Fruit fly (Drosophila melanogaster) whole organism, embryonic: ENCODE data around the gene CG43062.

Source experiments
- Bteb2 ChIP-seq: fragments of 200-800 bp; sonication (Bioruptor generic); optimal IDR thresholded peaks from 2 replicates; lab custom pipeline; 2016; ENCODE audit warnings: missing biosample characterization, missing genetic modification characterization
- CG10274 ChIP-seq: fragments of 200-800 bp; sonication (Bioruptor generic); optimal IDR thresholded peaks from 3 replicates; lab custom pipeline; 2017; ENCODE audit warnings: missing biosample characterization, mild to moderate bottlenecking, missing genetic modification characterization
- CG10959 ChIP-seq: fragments of 200-800 bp; sonication (Bioruptor generic); IDR thresholded peaks from 2 replicates; pipeline ENCODE4 v1.3.6; 2022; ENCODE audit warnings: missing biosample characterization, missing genetic modification characterization
- CG11723 ChIP-seq: fragments of 200-800 bp; sonication (Bioruptor generic); optimal IDR thresholded peaks from 2 replicates; lab custom pipeline; 2017; ENCODE audit warnings: missing biosample characterization, mild to moderate bottlenecking, missing genetic modification characterization
- CG12071 ChIP-seq: fragments of 200-800 bp; sonication (Bioruptor generic); optimal IDR thresholded peaks from 3 replicates; lab custom pipeline; 2018; ENCODE audit warnings: missing biosample characterization, mild to moderate bottlenecking, missing genetic modification characterization
- CG12104 ChIP-seq: fragments of 200-800 bp; sonication (Bioruptor generic); optimal IDR thresholded peaks from 3 replicates; lab custom pipeline; 2016; ENCODE audit warnings: missing biosample characterization, missing genetic modification characterization
- CG13123 ChIP-seq: fragments of 200-800 bp; sonication (Bioruptor generic); optimal IDR thresholded peaks from 2 replicates; lab custom pipeline; 2016; ENCODE audit warnings: missing biosample characterization, missing genetic modification characterization
- CG13894 ChIP-seq: fragments of 200-800 bp; sonication (Bioruptor generic); optimal IDR thresholded peaks from 3 replicates; lab custom pipeline; 2018; ENCODE audit warnings: missing biosample characterization, mild to moderate bottlenecking, missing genetic modification characterization, moderate library complexity
- CG14667 ChIP-seq: fragments of 200-800 bp; sonication (Bioruptor generic); IDR thresholded peaks from 2 replicates; pipeline ENCODE4 v1.3.6; 2022; ENCODE audit warnings: missing biosample characterization, missing genetic modification characterization
- CG15514 ChIP-seq: fragments of 200-800 bp; sonication (Bioruptor generic); optimal IDR thresholded peaks from 3 replicates; lab custom pipeline; 2017; ENCODE audit warnings: missing biosample characterization, missing genetic modification characterization, mild to moderate bottlenecking, moderate library complexity, missing genetic modification reagents
- CG1602 ChIP-seq: fragments of 200-800 bp; sonication (Bioruptor generic); optimal IDR thresholded peaks from 3 replicates; lab custom pipeline; 2016; ENCODE audit warnings: missing biosample characterization, missing genetic modification characterization
- CG18262 ChIP-seq: fragments of 200-800 bp; optimal IDR thresholded peaks from 3 replicates; lab custom pipeline; 2019; ENCODE audit warnings: missing biosample characterization, mild to moderate bottlenecking, missing genetic modification characterization, moderate library complexity
- CG18476 ChIP-seq: fragments of 200-800 bp; sonication (Bioruptor generic); optimal IDR thresholded peaks from 2 replicates; lab custom pipeline; 2016; ENCODE audit warnings: missing biosample characterization, mild to moderate bottlenecking, missing genetic modification characterization
- CG30403 ChIP-seq: fragments of 200-800 bp; sonication (Bioruptor generic); optimal IDR thresholded peaks from 3 replicates; lab custom pipeline; 2016; ENCODE audit warnings: missing biosample characterization, missing genetic modification characterization
- CG3163 ChIP-seq: fragments of 200-800 bp; sonication (Bioruptor generic); optimal IDR thresholded peaks from 3 replicates; lab custom pipeline; 2016; ENCODE audit warnings: missing biosample characterization, missing genetic modification characterization
- CG32767 ChIP-seq: fragments of 200-800 bp; sonication (Bioruptor generic); IDR thresholded peaks from 2 replicates; pipeline ENCODE4 v1.3.6; 2022; ENCODE audit warnings: missing biosample characterization, missing genetic modification characterization
- CG33213 ChIP-seq: fragments of 200-800 bp; sonication (Bioruptor generic); optimal IDR thresholded peaks from 3 replicates; lab custom pipeline; 2016; ENCODE audit warnings: missing biosample characterization, missing genetic modification characterization
- CG6689 ChIP-seq: fragments of 200-800 bp; sonication (Bioruptor generic); IDR thresholded peaks from 2 replicates; pipeline ENCODE4 v1.3.6; 2022; ENCODE audit warnings: missing biosample characterization, missing genetic modification characterization
- CG6813 ChIP-seq: fragments of 200-800 bp; sonication (Bioruptor generic); optimal IDR thresholded peaks from 2 replicates; lab custom pipeline; 2017; ENCODE audit warnings: missing biosample characterization, missing genetic modification characterization, mild to moderate bottlenecking, moderate library complexity, missing genetic modification reagents
- CG7271 ChIP-seq: fragments of 200-800 bp; sonication (Bioruptor generic); optimal IDR thresholded peaks from 2 replicates; lab custom pipeline; 2018; ENCODE audit warnings: missing biosample characterization, mild to moderate bottlenecking, missing genetic modification characterization, moderate library complexity
- CG7372 ChIP-seq: fragments of 200-800 bp; sonication (Bioruptor generic); IDR thresholded peaks from 2 replicates; pipeline ENCODE4 v1.3.6; 2022; ENCODE audit warnings: missing biosample characterization, missing genetic modification characterization
- CG9797 ChIP-seq: fragments of 200-800 bp; sonication (Bioruptor generic); optimal IDR thresholded peaks from 3 replicates; lab custom pipeline; 2018; ENCODE audit warnings: missing biosample characterization, mild to moderate bottlenecking, missing genetic modification characterization
- Dbx ChIP-seq: fragments of 200-800 bp; sonication (Bioruptor generic); IDR thresholded peaks from 3 replicates; pipeline ENCODE4 v1.3.6; 2022; ENCODE audit warnings: missing biosample characterization, missing genetic modification characterization
- Deaf1 ChIP-seq: fragments of 200-800 bp; optimal IDR thresholded peaks from 3 replicates; lab custom pipeline; 2019; ENCODE audit warnings: missing biosample characterization, mild to moderate bottlenecking, missing genetic modification characterization, moderate library complexity
- Dek ChIP-seq: fragments of 200-800 bp; sonication (Bioruptor generic); optimal IDR thresholded peaks from 3 replicates; lab custom pipeline; 2019; ENCODE audit warnings: missing biosample characterization, mild to moderate bottlenecking, missing genetic modification characterization, moderate library complexity
- Hr3 ChIP-seq: fragments of 200-800 bp; sonication (Bioruptor generic); optimal IDR thresholded peaks from 3 replicates; lab custom pipeline; 2016; ENCODE audit warnings: missing biosample characterization, missing genetic modification characterization
- Max ChIP-seq: fragments of 200-800 bp; sonication (Bioruptor generic); optimal IDR thresholded peaks from 2 replicates; lab custom pipeline; 2016; ENCODE audit warnings: missing biosample characterization, mild to moderate bottlenecking, missing genetic modification characterization
- Med ChIP-seq: fragments of 200-800 bp; sonication (Bioruptor generic); peaks from one replicate; lab custom pipeline; 2016; ENCODE audit warnings: missing biosample characterization, missing genetic modification characterization, mild to moderate bottlenecking, inconsistent platforms, moderate library complexity
- abd-A ChIP-seq: fragments of 200-800 bp; sonication (Bioruptor generic); optimal IDR thresholded peaks from 3 replicates; lab custom pipeline; 2019; ENCODE audit warnings: missing biosample characterization, mild to moderate bottlenecking, missing genetic modification characterization, moderate library complexity
- ac ChIP-seq: fragments of 200-800 bp; sonication (Bioruptor generic); optimal IDR thresholded peaks from 3 replicates; lab custom pipeline; 2017; ENCODE audit warnings: missing biosample characterization, mild to moderate bottlenecking, missing genetic modification characterization
- bigmax ChIP-seq: fragments of 200-800 bp; sonication (Bioruptor generic); optimal IDR thresholded peaks from 2 replicates; lab custom pipeline; 2018; ENCODE audit warnings: missing biosample characterization, mild to moderate bottlenecking, missing genetic modification characterization
- cato ChIP-seq: fragments of 200-800 bp; sonication (Bioruptor generic); optimal IDR thresholded peaks from 2 replicates; lab custom pipeline; 2016; ENCODE audit warnings: missing biosample characterization, missing genetic modification characterization, borderline replicate concordance
- corto ChIP-seq: fragments of 200-800 bp; sonication (Bioruptor generic); optimal IDR thresholded peaks from 2 replicates; lab custom pipeline; 2016; ENCODE audit warnings: missing biosample characterization, mild to moderate bottlenecking, missing genetic modification characterization, moderate library complexity
- crc ChIP-seq: fragments of 200-800 bp; sonication (Bioruptor generic); optimal IDR thresholded peaks from 2 replicates; lab custom pipeline; 2016; ENCODE audit warnings: missing biosample characterization, missing genetic modification characterization
- crol ChIP-seq: fragments of 200-800 bp; sonication (Bioruptor generic); IDR thresholded peaks from 2 replicates; pipeline ENCODE4 v1.3.6; 2022; ENCODE audit warnings: missing biosample characterization, missing genetic modification characterization
- dm ChIP-seq: fragments of 200-800 bp; sonication (Bioruptor generic); optimal IDR thresholded peaks from 3 replicates; lab custom pipeline; 2016; ENCODE audit warnings: missing biosample characterization, missing genetic modification characterization
- dysf ChIP-seq: fragments of 200-800 bp; sonication (Bioruptor generic); IDR thresholded peaks from 3 replicates; pipeline ENCODE4 v1.3.6; 2022; ENCODE audit warnings: missing biosample characterization, missing genetic modification characterization
- fd102C ChIP-seq: fragments of 200-800 bp; sonication (Bioruptor generic); optimal IDR thresholded peaks from 2 replicates; lab custom pipeline; 2018; ENCODE audit warnings: missing biosample characterization, mild to moderate bottlenecking, missing genetic modification characterization, moderate library complexity
- ftz-f1 ChIP-seq: fragments of 200-800 bp; sonication (Bioruptor generic); optimal IDR thresholded peaks from 2 replicates; lab custom pipeline; 2016; ENCODE audit warnings: missing biosample characterization, missing genetic modification characterization
- ham ChIP-seq: fragments of 200-800 bp; sonication (Bioruptor generic); IDR thresholded peaks from 2 replicates; pipeline ENCODE4 v1.3.6; 2022; ENCODE audit warnings: missing biosample characterization, missing genetic modification characterization
- knrl ChIP-seq: fragments of 200-800 bp; sonication (Bioruptor generic); IDR thresholded peaks from 3 replicates; pipeline ENCODE4 v1.3.6; 2022; ENCODE audit warnings: missing biosample characterization, missing genetic modification characterization; ENCODE audit not compliant: partially characterized antibody
- lbe ChIP-seq: fragments of 200-800 bp; sonication (Bioruptor generic); optimal IDR thresholded peaks from 2 replicates; lab custom pipeline; 2016; ENCODE audit warnings: missing biosample characterization, mild to moderate bottlenecking, missing genetic modification characterization
- lov ChIP-seq, 2 experiments: fragments of 200-800 bp in 1 of 2; fragments of >200 bp in 1 of 2; sonication (Bioruptor generic) in 1 of 2; IDR thresholded peaks in 1 of 2; optimal IDR thresholded peaks in 1 of 2; 2 replicates in 1 of 2; 3 replicates in 1 of 2; pipeline versions ENCODE4 v1.3.6 to Lab custom; 2017 to 2022; ENCODE audit warnings: missing biosample characterization in 1 of 2, missing genetic modification characterization in 1 of 2
- nerfin-1 ChIP-seq: fragments of 200-800 bp; sonication (Bioruptor generic); optimal IDR thresholded peaks from 3 replicates; lab custom pipeline; 2019; ENCODE audit warnings: missing biosample characterization, mild to moderate bottlenecking, missing genetic modification characterization, moderate library complexity
- sens ChIP-seq: fragments of 200-800 bp; sonication (Bioruptor generic); peaks from one replicate; lab custom pipeline; 2016; ENCODE audit warnings: missing biosample characterization, missing genetic modification characterization
- slbo ChIP-seq: fragments of 200-800 bp; sonication (Bioruptor generic); IDR thresholded peaks from 2 replicates; pipeline ENCODE4 v1.3.6; 2022; ENCODE audit warnings: missing biosample characterization, missing genetic modification characterization
- ssp ChIP-seq: fragments of 200-800 bp; sonication (Bioruptor generic); IDR thresholded peaks from 2 replicates; pipeline ENCODE4 v1.3.6; 2022; ENCODE audit warnings: missing biosample characterization, missing genetic modification characterization
- unpg ChIP-seq: fragments of 200-800 bp; sonication (Bioruptor generic); optimal IDR thresholded peaks from 3 replicates; lab custom pipeline; 2018; ENCODE audit warnings: missing biosample characterization, mild to moderate bottlenecking, missing genetic modification characterization, moderate library complexity

The CG43062 gene

dm6 chr3R:11770733-11771132 is 20.6 kb downstream of the CG43062 start (continued):
- TF ChIP-seq corto (GFP tag; lab: Kevin White, UChicago) (no peak), CG12104 (GFP tag; lab: Kevin White, UChicago) (no peak), knrl (GFP tag; lab: Robert Waterston, UW) (no peak), CG7271 (no peak), CG33213 (GFP tag; lab: Kevin White, UChicago) (no peak), CG18476 (no peak), fd102C (no peak), crc (GFP tag; lab: Kevin White, UChicago) (no peak), CG9797 (GFP tag; lab: Kevin White, UChicago) (no peak), crol (GFP tag; lab: Robert Waterston, UW) (peak; percentile 76), CG12071 (GFP tag; lab: Kevin White, UChicago) (no peak), CG1602 (GFP tag; lab: Kevin White, UChicago) (no peak), Deaf1 (tag; lab: Kevin White, UChicago) (peak; percentile 69), cato (no peak), CG10959 (GFP tag; lab: Robert Waterston, UW) (no peak), dysf (no peak), sens (GFP tag; lab: Kevin White, UChicago) (peak; percentile 43), Med (GFP tag; lab: Kevin White, UChicago) (peak; percentile 63), CG18262 (tag; lab: Kevin White, UChicago) (no peak), lov (optimal IDR thresholded peaks at IDR 0.05; lab: Kevin White, UChicago) (no peak), lov (GFP tag; IDR thresholded peaks at IDR 0.05; lab: Robert Waterston, UW) (no peak), ham (no peak), ssp (GFP tag; lab: Robert Waterston, UW) (no peak), Hr3 (no peak), CG10274 (GFP tag; lab: Kevin White, UChicago) (no peak), Max (GFP tag; lab: Kevin White, UChicago) (no peak), CG30403 (GFP tag; lab: Kevin White, UChicago) (no peak), ftz-f1 (GFP tag; lab: Kevin White, UChicago) (peak; percentile 14), CG14667 (GFP tag; lab: Robert Waterston, UW) (no peak), CG6813 (GFP tag; lab: Kevin White, UChicago) (no peak), abd-A (tag; lab: Kevin White, UChicago) (peak; percentile 76), bigmax (no peak), CG7372 (GFP tag; lab: Robert Waterston, UW) (no peak)

DNA sequence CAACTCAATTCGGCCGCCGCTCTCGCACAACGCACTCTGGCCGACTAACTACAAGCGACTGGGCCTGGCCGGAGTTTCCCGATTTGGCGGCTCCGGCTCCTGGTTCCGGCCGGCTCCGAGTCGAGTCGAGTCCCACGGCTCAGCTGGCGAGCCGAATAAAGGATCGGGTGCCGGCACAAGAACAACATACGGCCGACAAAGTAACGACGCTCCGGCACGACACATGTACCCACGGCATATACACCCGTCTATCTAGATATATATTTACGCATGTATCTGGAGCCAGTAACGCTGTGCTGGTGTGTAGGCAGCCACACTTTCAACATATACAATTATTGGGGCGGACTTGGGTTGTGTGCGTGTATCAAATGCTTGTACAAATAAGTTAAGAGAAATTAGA is 21.4 kb downstream of the CG43062 start:
- no peak for TF ChIP-seq Bteb2 (GFP tag; lab: Kevin White, UChicago)
- no peak for TF ChIP-seq slbo (GFP tag; lab: Robert Waterston, UW)
- no peak for TF ChIP-seq Dek (tag; lab: Kevin White, UChicago)
- TF ChIP-seq ac, result no peak
- no peak for TF ChIP-seq Dbx (GFP tag; lab: Robert Waterston, UW)
- 0 out of 2 replicates have a peak, but pooled peaks have one; percentile 25 for TF ChIP-seq CG32767 (GFP tag; lab: Robert Waterston, UW)
- peak; percentile 39 for TF ChIP-seq CG15514 (GFP tag; lab: Kevin White, UChicago)
- TF ChIP-seq CG11723 (GFP tag; lab: Kevin White, UChicago), result no peak
- TF ChIP-seq nerfin-1 (tag; lab: Kevin White, UChicago), result no peak
- no peak for TF ChIP-seq CG13123 (GFP tag; lab: Kevin White, UChicago)
- peak; percentile 62 for TF ChIP-seq Med (GFP tag; lab: Kevin White, UChicago)
- 0 out of 2 replicates have a peak, but pooled peaks have one; percentile 7 for TF ChIP-seq CG6689 (GFP tag; lab: Robert Waterston, UW)
- peak; percentile 57 for TF ChIP-seq Deaf1 (tag; lab: Kevin White, UChicago)
- TF ChIP-seq CG13894 (tag; lab: Kevin White, UChicago), result peak; percentile 42
- no peak for TF ChIP-seq lbe (GFP tag; lab: Kevin White, UChicago)
- no peak for TF ChIP-seq dm (GFP tag; lab: Kevin White, UChicago)
- no peak for TF ChIP-seq unpg (GFP tag; lab: Kevin White, UChicago)
- TF ChIP-seq CG3163 (GFP tag; lab: Kevin White, UChicago), result no peak
